Fruit fly (Drosophila melanogaster): ENCODE data around the gene CG32801.

DNA sequence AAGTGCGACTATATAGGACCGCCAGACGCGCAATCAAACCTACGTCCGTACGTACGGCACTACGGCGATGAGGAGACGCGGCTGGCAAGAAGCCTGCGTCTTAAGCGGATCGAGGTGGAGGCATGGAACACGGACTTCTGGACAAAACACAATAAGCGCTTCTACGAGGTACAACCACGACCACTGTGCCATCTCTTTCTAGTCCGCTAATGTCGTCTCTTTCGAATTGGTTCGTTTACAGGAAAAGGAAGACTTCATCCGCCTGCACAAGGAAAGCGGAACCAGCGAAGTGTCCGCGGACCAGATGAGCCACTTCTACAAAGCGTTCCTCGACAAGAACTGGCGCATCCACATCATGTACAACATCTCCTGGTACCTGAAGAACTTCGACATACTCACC is 22.2 kb downstream of the CG32801 start:
- TF ChIP-seq Blimp-1 (GFP tag; optimal IDR thresholded peaks at IDR 0.05) (no peak), cyc (GFP tag; optimal IDR thresholded peaks at IDR 0.05) (no peak), Ets96B (tag; optimal IDR thresholded peaks at IDR 0.05) (no peak), Lpt (GFP tag; optimal IDR thresholded peaks at IDR 0.05) (no peak)

Measured in whole organism, prepupa.